Worm (Caenorhabditis elegans) whole organism, L3 larva: ENCODE results near the gene Y2H9A.6.

ENCODE experiments used
- elt-1 ChIP-seq: fragments of 150-350 bp; optimal IDR thresholded peaks from 2 replicates; lab custom pipeline; 2014; ENCODE audit warnings: missing biosample characterization, missing genetic modification characterization
- elt-3 ChIP-seq, 3 experiments: fragments of 150-350 bp in 1 of 3; sonication (generic microtip) in 2 of 3; optimal IDR thresholded peaks; 2 replicates in 2 of 3; 4 replicates in 1 of 3; lab custom pipeline; 2014 to 2017; ENCODE audit warnings: missing biosample characterization in 3 of 3, missing genetic modification characterization in 3 of 3
- fkh-10 ChIP-seq: sonication (generic microtip); optimal IDR thresholded peaks from 2 replicates; lab custom pipeline; 2017; ENCODE audit warnings: missing biosample characterization, missing genetic modification reagents, missing genetic modification characterization
- fos-1 ChIP-seq: fragments of 150-350 bp; optimal IDR thresholded peaks from 2 replicates; lab custom pipeline; 2014; ENCODE audit warnings: missing biosample characterization, missing genetic modification characterization
- lin-39 ChIP-seq: fragments of 150-350 bp; optimal IDR thresholded peaks from 2 replicates; lab custom pipeline; 2018; ENCODE audit warnings: missing biosample characterization, missing genetic modification reagents, missing genetic modification characterization
- nhr-23 ChIP-seq: fragments of 150-350 bp; optimal IDR thresholded peaks from 2 replicates; lab custom pipeline; 2014; ENCODE audit warnings: missing biosample characterization, missing genetic modification reagents, missing genetic modification characterization
- nhr-25 ChIP-seq: sonication (generic microtip); optimal IDR thresholded peaks from 2 replicates; lab custom pipeline; 2017; ENCODE audit warnings: missing biosample characterization, missing genetic modification characterization
- nhr-28 ChIP-seq: fragments of 150-350 bp; optimal IDR thresholded peaks from 2 replicates; lab custom pipeline; 2014; ENCODE audit warnings: missing biosample characterization, missing genetic modification characterization
- nhr-43 ChIP-seq: sonication (generic microtip); optimal IDR thresholded peaks from 2 replicates; lab custom pipeline; 2016; ENCODE audit warnings: mild to moderate bottlenecking, missing genetic modification characterization, missing compliant biosample characterization; ENCODE audit not compliant: poor library complexity, severe bottlenecking
- snpc-4 ChIP-seq: fragments of 150-350 bp; optimal IDR thresholded peaks from 2 replicates; lab custom pipeline; 2014; ENCODE audit warnings: missing biosample characterization, missing genetic modification characterization
- zag-1 ChIP-seq: fragments of 150-350 bp; optimal IDR thresholded peaks from 2 replicates; lab custom pipeline; 2014; ENCODE audit warnings: missing biosample characterization, missing genetic modification characterization

Gene Y2H9A.6

ce11 chrV:13488297-13488803 is 44.7 kb downstream of the Y2H9A.6 start:
- TF ChIP-seq nhr-28 (no peak), fkh-10 (no peak), fos-1 (tag; lab: Kevin White, UChicago) (no peak), elt-3 (tag; optimal IDR thresholded peaks at IDR 0.05; lab: Kevin White, UChicago) (peak in 1 of 3 experiments; percentile 30)
- TF ChIP-seq, all 47 proteins: peak for 1

- TF ChIP-seq elt-1 (tag; lab: Kevin White, UChicago) (peak; percentile 90), nhr-43 (peak; percentile 2), nhr-23 (peak; percentile 39), lin-39 (tag; lab: Kevin White, UChicago) (no peak), zag-1 (tag; lab: Kevin White, UChicago) (no peak), elt-3 (tag; optimal IDR thresholded peaks at IDR 0.05; lab: Kevin White, UChicago) (no peak), snpc-4 (tag; lab: Kevin White, UChicago) (no peak), nhr-25 (peak; percentile 69)
These were observed 46.2 kb downstream of the Y2H9A.6 start, which contains the start of gene T10G3.3 for ce11 chrV:13489830-13490229. Gene T10G3.3 (minus strand): TSS chrV:13490199.
